Fruit fly (Drosophila melanogaster): ENCODE measurements around the gene Oseg5.

The Oseg5 gene

dm6 chr2L:20822489-20823195, 13.0 kb downstream of the Oseg5 start, which contains the start of gene CG9331 (continued):
- TF ChIP-seq Xrp1 (GFP tag; IDR thresholded peaks at IDR 0.05) (no peak), ro (GFP tag; IDR thresholded peaks at IDR 0.05) (no peak), crc (GFP tag; optimal IDR thresholded peaks at IDR 0.05) (no peak), nerfin-2 (GFP tag; IDR thresholded peaks at IDR 0.05; ENCODE audit: partially characterized antibody) (peak; percentile 53; the same call in 1 of the 2 replicates), CG11398 (GFP tag; optimal IDR thresholded peaks at IDR 0.05) (no peak), sima (GFP tag; optimal IDR thresholded peaks at IDR 0.05) (no peak), CG8944 (GFP tag; optimal IDR thresholded peaks at IDR 0.05) (no peak), CG42726 (GFP tag; IDR thresholded peaks at IDR 0.05; ENCODE audit: partially characterized antibody) (no peak), CG10366 (GFP tag; IDR thresholded peaks at IDR 0.05) (no peak), CG3281 (GFP tag; optimal IDR thresholded peaks at IDR 0.05) (no peak), Elba2 (GFP tag; optimal IDR thresholded peaks at IDR 0.05) (peak; percentile 85), mirr (GFP tag; optimal IDR thresholded peaks at IDR 0.05) (peak; percentile 74), lmd (GFP tag; IDR thresholded peaks at IDR 0.05) (no peak), dmrt99B (tag; optimal IDR thresholded peaks at IDR 0.05) (no peak), CG3407 (GFP tag; optimal IDR thresholded peaks at IDR 0.05) (no peak), CG17385 (GFP tag; optimal IDR thresholded peaks at IDR 0.05) (no peak), CG17186 (GFP tag; optimal IDR thresholded peaks at IDR 0.05) (no peak), jumu (GFP tag; optimal IDR thresholded peaks at IDR 0.05) (no peak), CrebB (tag; optimal IDR thresholded peaks at IDR 0.05) (no peak), Max (GFP tag; optimal IDR thresholded peaks at IDR 0.05) (no peak), HmgZ (tag; optimal IDR thresholded peaks at IDR 0.05) (no peak), CG17612 (GFP tag; IDR thresholded peaks at IDR 0.05) (no peak), CG2199 (GFP tag; IDR thresholded peaks at IDR 0.05) (0 out of 3 replicates have a peak, but pooled peaks have one; percentile 44), CG2712 (tag; optimal IDR thresholded peaks at IDR 0.05) (no peak), fru (optimal IDR thresholded peaks at IDR 0.05) (no peak), CG9817 (tag; optimal IDR thresholded peaks at IDR 0.05) (no peak), cad (GFP tag; optimal IDR thresholded peaks at IDR 0.05) (no peak), CG12744 (GFP tag; optimal IDR thresholded peaks at IDR 0.05) (no peak), CG15011 (GFP tag; optimal IDR thresholded peaks at IDR 0.05) (no peak), corto (GFP tag; optimal IDR thresholded peaks at IDR 0.05) (no peak), bcd (GFP tag; optimal IDR thresholded peaks at IDR 0.05) (no peak), CG12155 (GFP tag; optimal IDR thresholded peaks at IDR 0.05) (no peak), tx (GFP tag; optimal IDR thresholded peaks at IDR 0.05) (no peak), Ravus (GFP tag; IDR thresholded peaks at IDR 0.05) (no peak), ci (GFP tag; IDR thresholded peaks at IDR 0.05) (peak; percentile 77; the same call in 2 of the 3 replicates), Myb (GFP tag; optimal IDR thresholded peaks at IDR 0.05) (no peak), ken (GFP tag; IDR thresholded peaks at IDR 0.05) (no peak), Fer3 (tag; optimal IDR thresholded peaks at IDR 0.05) (no peak), ERR (GFP tag; optimal IDR thresholded peaks at IDR 0.05) (no peak), Vsx1 (GFP tag; optimal IDR thresholded peaks at IDR 0.05) (peak; percentile 71), CG4617 (GFP tag; optimal IDR thresholded peaks at IDR 0.05; ENCODE audit: borderline replicate concordance) (no peak), CG7786 (GFP tag; optimal IDR thresholded peaks at IDR 0.05) (no peak), CG6765 (GFP tag; optimal IDR thresholded peaks at IDR 0.05) (no peak), CG10431 (GFP tag; optimal IDR thresholded peaks at IDR 0.05) (no peak), ssp (GFP tag; IDR thresholded peaks at IDR 0.05) (no peak), CG7928 (GFP tag; optimal IDR thresholded peaks at IDR 0.05) (no peak), maf-S (GFP tag; optimal IDR thresholded peaks at IDR 0.05) (no peak), vvl (GFP tag; IDR thresholded peaks at IDR 0.05) (peak; percentile 36; the same call in 1 of the 2 replicates), NK7.1 (GFP tag; optimal IDR thresholded peaks at IDR 0.05) (no peak), trem (tag; optimal IDR thresholded peaks at IDR 0.05) (no peak), Sox100B (GFP tag; optimal IDR thresholded peaks at IDR 0.05) (no peak)

Measured in whole organism, embryonic.